Worm (Caenorhabditis elegans) whole organism, midembryonic: ENCODE data around the gene C08F1.11.

Source experiments
- T22C8.4 ChIP-seq: fragments of 200-800 bp; sonication (Bioruptor generic); IDR thresholded peaks from 2 replicates; pipeline ENCODE4 v1.3.6; 2022; ENCODE audit warnings: missing genetic modification characterization, missing compliant biosample characterization
- tab-1 ChIP-seq: fragments of 200-800 bp; sonication (Bioruptor generic); IDR thresholded peaks from 2 replicates; pipeline ENCODE4 v1.3.6; 2022; ENCODE audit warnings: missing genetic modification characterization, missing compliant biosample characterization

- no peak for TF ChIP-seq tab-1 (GFP tag; lab: Robert Waterston, UW)
- no peak for TF ChIP-seq T22C8.4
Measured at ce11 chrII:1756582-1756981, 28.1 kb downstream of the C08F1.11 start, which contains the start of gene fbxb-53.
